Worm (Caenorhabditis elegans): Measurements from ENCODE around the gene tdo-2.

DNA sequence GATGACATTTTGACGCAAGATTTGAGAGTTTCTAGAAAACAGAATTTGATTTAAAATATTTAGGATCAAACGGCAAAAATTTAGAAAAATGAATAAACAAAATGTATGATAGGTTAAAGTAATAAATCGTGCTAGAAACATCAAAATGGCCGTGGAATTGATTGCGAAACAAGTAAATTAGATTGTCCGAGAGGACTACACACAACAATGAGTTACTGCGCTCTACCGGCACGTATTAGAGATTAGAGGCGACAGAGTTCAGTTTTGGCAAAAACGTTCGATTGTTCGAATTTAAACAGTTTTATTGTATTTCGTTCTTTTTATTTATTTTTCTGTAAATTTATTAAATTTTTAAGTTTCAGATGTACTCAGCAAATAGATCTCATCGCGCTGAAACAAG lies 6.0 kb upstream of the tdo-2 start, which contains the start of the genes dnc-2 and bcl-7:
- TF ChIP-seq unc-62 (GFP tag; optimal IDR thresholded peaks at IDR 0.05) (no peak), elt-3 (tag; optimal IDR thresholded peaks at IDR 0.05) (no peak), nhr-28 (tag; optimal IDR thresholded peaks at IDR 0.05) (no peak), nhr-12 (tag; optimal IDR thresholded peaks at IDR 0.05) (no peak), tbx-8 (GFP tag; optimal IDR thresholded peaks at IDR 0.05) (no peak), snpc-4 (tag; optimal IDR thresholded peaks at IDR 0.05) (no peak), unc-39 (tag; optimal IDR thresholded peaks at IDR 0.05) (no peak), lin-13 (tag; optimal IDR thresholded peaks at IDR 0.05) (peak; percentile 9), blmp-1 (tag; optimal IDR thresholded peaks at IDR 0.05) (no peak), pha-4 (tag; optimal IDR thresholded peaks at IDR 0.05) (peak; percentile 1), mep-1 (tag; optimal IDR thresholded peaks at IDR 0.05) (peak; percentile 4), sptf-1 (tag; optimal IDR thresholded peaks at IDR 0.05) (no peak), lsy-2 (tag; optimal IDR thresholded peaks at IDR 0.05) (no peak), mls-2 (tag; optimal IDR thresholded peaks at IDR 0.05) (no peak)

All from whole organism, mixed stage, embryonic.